Worm (Caenorhabditis elegans) whole organism, L4 larva: ENCODE data around the gene F43C9.1.

ENCODE experiments used
- D1046.2 ChIP-seq: fragments of 200-800 bp; sonication (Bioruptor generic); IDR thresholded peaks from 2 replicates; pipeline ENCODE4 v1.3.6; 2022; ENCODE audit warnings: missing genetic modification characterization, missing compliant biosample characterization
- F10B5.3 ChIP-seq: sonication (generic microtip); optimal IDR thresholded peaks from 2 replicates; lab custom pipeline; 2016; ENCODE audit warnings: mild to moderate bottlenecking, missing genetic modification characterization, missing compliant biosample characterization
- arid-1 ChIP-seq: fragments of 200-800 bp; sonication (Bioruptor generic); conservative IDR thresholded peaks from 2 replicates; pipeline ENCODE4 v1.3.6; 2022; ENCODE audit warnings: missing genetic modification reagents, missing genetic modification characterization, missing compliant biosample characterization
- attf-4 ChIP-seq: sonication (generic microtip); optimal IDR thresholded peaks from 3 replicates; lab custom pipeline; 2017; ENCODE audit warnings: missing biosample characterization, missing genetic modification characterization
- ceh-20 ChIP-seq: fragments of 200-800 bp; sonication (Bioruptor generic); IDR thresholded peaks from 2 replicates; pipeline ENCODE4 v1.3.6; 2022; ENCODE audit warnings: missing genetic modification reagents, missing genetic modification characterization, missing compliant biosample characterization
- ceh-32 ChIP-seq: sonication (generic microtip); optimal IDR thresholded peaks from 2 replicates; lab custom pipeline; 2016; ENCODE audit warnings: mild to moderate bottlenecking, missing genetic modification characterization, missing compliant biosample characterization; ENCODE audit not compliant: poor library complexity
- ceh-44 ChIP-seq: fragments of 200-800 bp; sonication (Bioruptor generic); IDR thresholded peaks from 2 replicates; pipeline ENCODE4 v1.3.6; 2022; ENCODE audit warnings: missing genetic modification reagents, missing genetic modification characterization, missing compliant biosample characterization
- ces-1 ChIP-seq: fragments of 150-350 bp; sonication (generic microtip); optimal IDR thresholded peaks from 4 replicates; lab custom pipeline; 2014; ENCODE audit warnings: missing biosample characterization, missing genetic modification reagents, missing genetic modification characterization
- cey-2 ChIP-seq: sonication (generic microtip); optimal IDR thresholded peaks from 3 replicates; lab custom pipeline; 2017; ENCODE audit warnings: missing genetic modification characterization, mild to moderate bottlenecking, missing compliant biosample characterization, antibody characterized with exemption, borderline replicate concordance; ENCODE audit not compliant: insufficient read depth
- daf-12 ChIP-seq: fragments of 150-350 bp; optimal IDR thresholded peaks from 2 replicates; lab custom pipeline; 2014; ENCODE audit warnings: missing biosample characterization, missing genetic modification reagents, missing genetic modification characterization
- duxl-1 ChIP-seq: sonication (generic microtip); optimal IDR thresholded peaks from 2 replicates; lab custom pipeline; 2016; ENCODE audit warnings: mild to moderate bottlenecking, missing genetic modification characterization, moderate library complexity, missing compliant biosample characterization; ENCODE audit not compliant: poor library complexity
- egl-27 ChIP-seq: sonication (generic microtip); optimal IDR thresholded peaks from 3 replicates; lab custom pipeline; 2017; ENCODE audit warnings: missing biosample characterization, missing genetic modification reagents, missing genetic modification characterization
- gei-8 ChIP-seq: fragments of 200-800 bp; sonication (Bioruptor generic); optimal IDR thresholded peaks from 2 replicates; lab custom pipeline; 2018; ENCODE audit warnings: mild to moderate bottlenecking, missing genetic modification characterization, missing compliant biosample characterization
- hif-1 ChIP-seq, 2 experiments: sonication (generic microtip); optimal IDR thresholded peaks; 2 replicates each; lab custom pipeline; 2016 to 2017; ENCODE audit warnings: missing compliant biosample characterization in 2 of 2, missing genetic modification characterization in 2 of 2, missing genetic modification reagents in 2 of 2, missing genotype in 2 of 2, mild to moderate bottlenecking in 1 of 2
- hlh-11 ChIP-seq: fragments of 200-800 bp; sonication (Bioruptor generic); optimal IDR thresholded peaks from 2 replicates; lab custom pipeline; 2018; ENCODE audit warnings: mild to moderate bottlenecking, missing genetic modification characterization, missing compliant biosample characterization
- hlh-30 ChIP-seq: sonication (generic microtip); optimal IDR thresholded peaks from 2 replicates; lab custom pipeline; 2017; ENCODE audit warnings: antibody characterized with exemption, mild to moderate bottlenecking, missing genetic modification characterization, missing compliant biosample characterization; ENCODE audit not compliant: insufficient read depth
- lin-13 ChIP-seq: fragments of 150-350 bp; optimal IDR thresholded peaks from 2 replicates; lab custom pipeline; 2014; ENCODE audit warnings: missing biosample characterization, missing genetic modification reagents, missing genetic modification characterization
- lin-38 ChIP-seq: fragments of 200-800 bp; sonication (Bioruptor generic); IDR thresholded peaks from 2 replicates; pipeline ENCODE4 v1.3.6; 2022; ENCODE audit warnings: missing genetic modification reagents, missing genetic modification characterization, missing compliant biosample characterization
- lin-39 ChIP-seq: fragments of 150-350 bp; optimal IDR thresholded peaks from 2 replicates; lab custom pipeline; 2014; ENCODE audit warnings: missing biosample characterization, missing genetic modification reagents, missing genetic modification characterization
- lsy-2 ChIP-seq, 2 experiments: fragments of 150-350 bp in 1 of 2; sonication (generic microtip) in 1 of 2; optimal IDR thresholded peaks; 2 replicates each; lab custom pipeline; 2014 to 2017; ENCODE audit warnings: missing biosample characterization in 2 of 2, missing genetic modification characterization in 2 of 2
- mxl-2 ChIP-seq: fragments of 200-800 bp; sonication (Bioruptor generic); conservative IDR thresholded peaks from 2 replicates; pipeline ENCODE4 v1.3.6; 2022; ENCODE audit warnings: missing genetic modification reagents, missing genetic modification characterization, missing compliant biosample characterization
- nhr-10 ChIP-seq: fragments of 150-350 bp; optimal IDR thresholded peaks from 2 replicates; lab custom pipeline; 2014; ENCODE audit warnings: missing biosample characterization, missing genetic modification characterization
- nhr-11 ChIP-seq: fragments of 150-350 bp; optimal IDR thresholded peaks from 2 replicates; lab custom pipeline; 2014; ENCODE audit warnings: missing biosample characterization, missing genetic modification characterization
- nhr-41 ChIP-seq: fragments of 200-800 bp; sonication (Bioruptor generic); IDR thresholded peaks from 2 replicates; pipeline ENCODE4 v1.3.6; 2022; ENCODE audit warnings: missing genetic modification reagents, missing genetic modification characterization, missing compliant biosample characterization
- nhr-76 ChIP-seq: fragments of 150-350 bp; optimal IDR thresholded peaks from 2 replicates; lab custom pipeline; 2014; ENCODE audit warnings: missing biosample characterization, missing genetic modification characterization
- nhr-77 ChIP-seq: fragments of 150-350 bp; optimal IDR thresholded peaks from 2 replicates; lab custom pipeline; 2014; ENCODE audit warnings: missing biosample characterization, missing genetic modification characterization
- pha-4 ChIP-seq, 2 experiments: fragments of 150-350 bp in 1 of 2; fragments of 200-800 bp in 1 of 2; sonication (Bioruptor generic) in 1 of 2; IDR thresholded peaks in 1 of 2; optimal IDR thresholded peaks in 1 of 2; 2 replicates each; pipeline versions ENCODE4 v1.3.6 to Lab custom; 2014 to 2022; ENCODE audit warnings: missing genetic modification characterization in 2 of 2, missing genetic modification reagents in 2 of 2, missing biosample characterization in 1 of 2, missing compliant biosample characterization in 1 of 2
- rbr-2 ChIP-seq: sonication (generic microtip); optimal IDR thresholded peaks from 2 replicates; lab custom pipeline; 2016; ENCODE audit warnings: missing genotype, missing genetic modification characterization, missing compliant biosample characterization
- saeg-2 ChIP-seq: fragments of 200-800 bp; sonication (Bioruptor generic); IDR thresholded peaks from 2 replicates; pipeline ENCODE4 v1.3.6; 2022; ENCODE audit warnings: missing genetic modification reagents, missing genetic modification characterization, missing compliant biosample characterization
- skn-1 ChIP-seq: fragments of 150-350 bp; optimal IDR thresholded peaks from 2 replicates; lab custom pipeline; 2014; ENCODE audit warnings: missing biosample characterization, missing genetic modification characterization
- unc-130 ChIP-seq: sonication (generic microtip); optimal IDR thresholded peaks from 2 replicates; lab custom pipeline; 2016; ENCODE audit warnings: missing genetic modification reagents, missing genetic modification characterization, missing compliant biosample characterization
- vab-7 ChIP-seq: fragments of 200-800 bp; sonication (Bioruptor generic); IDR thresholded peaks from 2 replicates; pipeline ENCODE4 v1.3.6; 2022; ENCODE audit warnings: missing genetic modification reagents, missing genetic modification characterization, missing compliant biosample characterization
- zfp-2 ChIP-seq: sonication (generic microtip); optimal IDR thresholded peaks from 2 replicates; lab custom pipeline; 2016; ENCODE audit warnings: mild to moderate bottlenecking, missing genetic modification characterization, missing compliant biosample characterization
- zfp-3 ChIP-seq: fragments of 200-800 bp; sonication (Bioruptor generic); conservative IDR thresholded peaks from 2 replicates; pipeline ENCODE4 v1.3.6; 2022; ENCODE audit warnings: missing genetic modification reagents, missing genetic modification characterization, missing compliant biosample characterization
- zip-2 ChIP-seq: fragments of 150-350 bp; optimal IDR thresholded peaks from 2 replicates; lab custom pipeline; 2014; ENCODE audit warnings: missing biosample characterization, missing genetic modification characterization
- ztf-11 ChIP-seq: fragments of 150-350 bp; optimal IDR thresholded peaks from 2 replicates; lab custom pipeline; 2014; ENCODE audit warnings: missing biosample characterization, missing genetic modification characterization

F43C9.1 gene

DNA sequence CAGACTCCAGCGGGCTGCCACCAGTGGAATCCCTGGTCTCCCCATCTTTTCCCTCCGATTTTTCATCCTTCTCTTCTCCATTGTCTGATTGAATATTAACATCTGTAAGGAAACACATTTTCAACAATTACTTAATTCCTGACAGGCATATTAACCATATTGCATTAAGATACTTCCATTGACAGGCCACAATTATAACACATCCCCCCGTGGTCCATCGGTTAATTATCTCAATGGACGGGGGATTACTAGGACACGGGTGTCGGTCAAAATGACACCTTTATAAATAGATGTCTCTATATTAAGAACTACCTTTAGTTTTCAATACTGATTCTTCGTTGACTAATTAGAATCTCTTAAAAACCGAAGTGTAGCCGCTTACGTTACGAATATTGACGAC lies 33.4 kb upstream of the F43C9.1 start:
- TF ChIP-seq lsy-2 (tag; optimal IDR thresholded peaks at IDR 0.05; lab: Kevin White, UChicago) (no peak), ztf-11 (tag; lab: Kevin White, UChicago) (no peak), ceh-32 (no peak), zfp-2 (tag; lab: Kevin White, UChicago) (no peak), F10B5.3 (tag; lab: Kevin White, UChicago) (no peak), daf-12 (tag; lab: Kevin White, UChicago) (no peak), hif-1 (tag; optimal IDR thresholded peaks at IDR 0.05; lab: Kevin White, UChicago) (no peak), nhr-77 (no peak), skn-1 (tag; lab: Kevin White, UChicago) (no peak)
- TF ChIP-seq, all 104 proteins: peak for 0

DNA sequence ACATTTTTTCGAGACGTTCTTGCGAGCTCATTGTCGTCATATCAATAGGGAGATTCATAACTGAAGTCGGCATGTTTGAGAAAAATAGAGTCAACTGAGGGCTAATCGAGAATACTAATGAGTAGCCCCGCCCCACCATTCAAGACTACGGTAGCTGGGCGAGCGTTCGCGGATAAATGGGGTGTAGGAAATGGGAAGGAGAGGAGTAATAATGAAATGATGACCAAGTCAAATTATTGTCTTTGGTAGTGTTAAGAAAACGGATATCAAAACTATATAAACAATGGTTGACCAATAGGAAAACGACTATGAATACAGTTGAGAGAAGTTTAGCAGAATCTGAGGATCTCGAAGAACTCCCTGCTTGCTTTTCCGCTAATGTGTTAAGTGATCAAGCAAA lies 31.5 kb upstream of the F43C9.1 start, which contains the start of gene mls-2:
Gene mls-2, minus strand, starts transcription at position 101 of the 400 bp plus-strand sequence.
- TF ChIP-seq pha-4 (GFP tag; IDR thresholded peaks at IDR 0.05; lab: Robert Waterston, UW), result no peak
- no peak for TF ChIP-seq pha-4 (tag; optimal IDR thresholded peaks at IDR 0.05; lab: Kevin White, UChicago)
- no peak for TF ChIP-seq egl-27 (tag; lab: Kevin White, UChicago)
- TF ChIP-seq zfp-3 (GFP tag; lab: Robert Waterston, UW), result no peak
- TF ChIP-seq rbr-2 (tag; lab: Kevin White, UChicago), result no peak
- no peak for TF ChIP-seq saeg-2 (GFP tag; lab: Robert Waterston, UW)
- TF ChIP-seq gei-8 (GFP tag; lab: Kevin White, UChicago), result no peak
- TF ChIP-seq nhr-76 (tag; lab: Kevin White, UChicago), result no peak
- no peak for TF ChIP-seq cey-2
- no peak for TF ChIP-seq arid-1 (GFP tag; lab: Robert Waterston, UW)
- no peak for TF ChIP-seq D1046.2
- no peak for TF ChIP-seq ceh-20
- TF ChIP-seq nhr-10, result no peak
- TF ChIP-seq vab-7, result no peak
- TF ChIP-seq lin-38 (GFP tag; lab: Robert Waterston, UW), result no peak
- TF ChIP-seq hlh-11, result no peak
- no peak for TF ChIP-seq unc-130 (GFP tag; lab: Kevin White, UChicago)
- no peak for TF ChIP-seq zip-2

DNA sequence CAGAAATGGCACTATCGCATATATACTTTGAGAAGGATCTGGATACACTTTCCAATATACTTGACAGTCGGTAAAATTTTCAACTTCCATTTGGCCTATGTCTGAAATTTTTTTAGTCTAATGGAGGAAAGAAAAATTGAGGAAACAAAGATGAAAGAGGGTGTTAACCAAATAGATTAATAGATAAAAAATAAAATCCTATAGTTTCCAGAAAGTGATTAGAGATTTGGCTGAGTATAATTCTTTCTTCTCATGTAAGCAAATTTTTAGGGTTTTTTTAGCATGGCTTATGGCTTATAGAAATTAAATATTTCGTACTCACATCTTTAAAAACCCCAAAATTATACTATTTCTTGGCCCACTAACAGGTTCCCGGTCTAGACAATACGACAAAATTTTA lies 23.2 kb upstream of the F43C9.1 start, which contains the start of gene npr-1:
Gene npr-1, minus strand, starts transcription at position 101 of the 400 bp plus-strand sequence.
- no peak for TF ChIP-seq gei-8 (GFP tag; lab: Kevin White, UChicago)
- TF ChIP-seq nhr-11, result no peak
- no peak for TF ChIP-seq attf-4 (tag; lab: Kevin White, UChicago)
- TF ChIP-seq ces-1 (GFP tag; lab: Kevin White, UChicago), result no peak
- no peak for TF ChIP-seq lin-39
- TF ChIP-seq nhr-41 (GFP tag; lab: Robert Waterston, UW), result no peak
- no peak for TF ChIP-seq daf-12 (tag; lab: Kevin White, UChicago)
- no peak for TF ChIP-seq hlh-30 (tag; lab: Kevin White, UChicago)
- no peak for TF ChIP-seq lin-13

DNA sequence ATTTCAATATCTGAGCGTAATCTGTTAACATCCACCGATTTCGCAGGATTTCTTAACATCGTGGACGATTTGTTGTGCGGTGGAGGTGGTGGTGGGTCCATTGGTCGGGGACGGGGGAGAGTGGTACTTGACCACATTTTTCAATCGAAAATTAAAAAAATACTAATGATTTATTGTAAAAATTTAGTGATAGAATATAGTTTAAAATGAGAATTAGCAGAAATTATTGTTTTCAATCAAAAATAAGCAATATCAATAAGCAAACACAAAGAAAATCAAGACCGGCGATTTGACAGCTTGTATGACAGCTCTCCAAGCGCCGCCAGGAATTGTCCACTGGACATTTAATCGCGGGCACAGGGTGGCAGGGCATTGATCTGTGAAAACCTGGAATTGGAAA lies 10.9 kb upstream of the F43C9.1 start, which contains the start of gene hum-10:
Gene hum-10, minus strand, starts transcription at position 101 of the 400 bp plus-strand sequence.
- TF ChIP-seq mxl-2 (GFP tag; lab: Robert Waterston, UW) (no peak), duxl-1 (tag; lab: Kevin White, UChicago) (no peak), ceh-44 (no peak), nhr-11 (no peak)
